Fruit fly (Drosophila melanogaster) whole organism, prepupa: ENCODE data around the gene spirit.

Experiments
- Blimp-1 ChIP-seq: fragments of 200-800 bp; sonication (Bioruptor generic); optimal IDR thresholded peaks from 3 replicates; lab custom pipeline; 2017; ENCODE audit warnings: missing biosample characterization, missing genetic modification characterization, mild to moderate bottlenecking, moderate library complexity, missing genetic modification reagents
- CG10669 ChIP-seq: fragments of 200-800 bp; sonication (Bioruptor generic); optimal IDR thresholded peaks from 3 replicates; lab custom pipeline; 2018; ENCODE audit warnings: missing biosample characterization, mild to moderate bottlenecking, missing genetic modification characterization, moderate library complexity
- CG34406 ChIP-seq: fragments of 200-800 bp; sonication (Bioruptor generic); optimal IDR thresholded peaks from 3 replicates; lab custom pipeline; 2016; ENCODE audit warnings: missing biosample characterization, missing genetic modification characterization
- CG6792 ChIP-seq: fragments of 200-800 bp; sonication (Bioruptor generic); optimal IDR thresholded peaks from 3 replicates; lab custom pipeline; 2016; ENCODE audit warnings: missing biosample characterization, missing genetic modification characterization
- CG6854 ChIP-seq: fragments of 200-800 bp; sonication (Bioruptor generic); optimal IDR thresholded peaks from 2 replicates; lab custom pipeline; 2017; ENCODE audit warnings: missing biosample characterization, mild to moderate bottlenecking, missing genetic modification characterization
- Gug ChIP-seq: fragments of 200-800 bp; sonication (Bioruptor generic); IDR thresholded peaks from 2 replicates; pipeline ENCODE4 v1.3.6; 2022; ENCODE audit warnings: missing biosample characterization, missing genetic modification characterization
- Hr38 ChIP-seq: sonication (Bioruptor generic); optimal IDR thresholded peaks from 2 replicates; lab custom pipeline; 2016; ENCODE audit warnings: missing biosample characterization, missing genetic modification characterization
- Hr39 ChIP-seq: fragments of 200-800 bp; sonication (Bioruptor generic); optimal IDR thresholded peaks from 2 replicates; lab custom pipeline; 2016; ENCODE audit warnings: missing biosample characterization, missing genetic modification characterization
- Lpt ChIP-seq: fragments of 200-800 bp; sonication (Bioruptor generic); optimal IDR thresholded peaks from 3 replicates; lab custom pipeline; 2016; ENCODE audit warnings: missing biosample characterization, missing genetic modification characterization
- Sox14 ChIP-seq: fragments of 200-800 bp; sonication (Bioruptor generic); optimal IDR thresholded peaks from 3 replicates; lab custom pipeline; 2016; ENCODE audit warnings: missing biosample characterization, missing genetic modification characterization
- fd59A ChIP-seq: fragments of 200-800 bp; sonication (Bioruptor generic); optimal IDR thresholded peaks from 2 replicates; lab custom pipeline; 2017; ENCODE audit warnings: missing biosample characterization, mild to moderate bottlenecking, missing genetic modification characterization, missing genetic modification reagents
- topi ChIP-seq: fragments of 200-800 bp; sonication (Bioruptor generic); optimal IDR thresholded peaks from 3 replicates; lab custom pipeline; 2016; ENCODE audit warnings: missing biosample characterization, missing genetic modification characterization
- vri ChIP-seq: fragments of 200-800 bp; sonication (Bioruptor generic); optimal IDR thresholded peaks from 3 replicates; lab custom pipeline; 2016; ENCODE audit warnings: missing biosample characterization, mild to moderate bottlenecking, missing genetic modification characterization

DNA sequence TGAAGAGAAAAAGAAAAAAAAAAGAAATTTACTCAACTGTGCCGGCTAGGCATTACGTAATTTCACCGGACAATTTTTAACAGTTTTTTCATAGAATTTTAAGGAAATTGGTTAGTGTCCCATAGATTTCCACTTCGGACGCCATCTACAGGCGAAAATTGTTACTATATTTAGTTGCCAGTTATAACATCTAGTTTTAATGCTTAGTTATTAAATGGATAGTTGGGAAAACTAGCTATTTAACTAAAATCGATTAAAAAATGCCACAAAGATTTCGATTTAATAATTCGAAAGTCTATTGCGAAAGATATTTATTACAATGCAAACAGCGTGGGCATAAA is 39.1 kb downstream of the spirit start:
- TF ChIP-seq CG6792 (GFP tag; lab: Kevin White, UChicago) (no peak), Gug (GFP tag; lab: Robert Waterston, UW) (no peak), Hr39 (GFP tag; lab: Kevin White, UChicago) (no peak), Lpt (GFP tag; lab: Kevin White, UChicago) (no peak), CG6854 (no peak), CG34406 (GFP tag; lab: Kevin White, UChicago) (no peak), topi (GFP tag; lab: Kevin White, UChicago) (no peak), fd59A (no peak), vri (no peak), Blimp-1 (GFP tag; lab: Kevin White, UChicago) (no peak), CG10669 (GFP tag; lab: Kevin White, UChicago) (no peak), Sox14 (GFP tag; lab: Kevin White, UChicago) (no peak), Hr38 (no peak)
